Worm (Caenorhabditis elegans) whole organism, L3 larva: ENCODE results near the gene fubl-1.

ENCODE experiments used
- aly-2 ChIP-seq: fragments of 150-350 bp; optimal IDR thresholded peaks from 2 replicates; lab custom pipeline; 2014; ENCODE audit warnings: missing biosample characterization, missing genetic modification characterization
- elt-3 ChIP-seq, 3 experiments: fragments of 150-350 bp in 1 of 3; sonication (generic microtip) in 2 of 3; optimal IDR thresholded peaks; 2 replicates in 2 of 3; 4 replicates in 1 of 3; lab custom pipeline; 2014 to 2017; ENCODE audit warnings: missing biosample characterization in 3 of 3, missing genetic modification characterization in 3 of 3
- unc-39 ChIP-seq: sonication (generic microtip); optimal IDR thresholded peaks from 4 replicates; lab custom pipeline; 2017; ENCODE audit warnings: missing biosample characterization, missing genetic modification characterization
- zag-1 ChIP-seq: fragments of 150-350 bp; optimal IDR thresholded peaks from 2 replicates; lab custom pipeline; 2014; ENCODE audit warnings: missing biosample characterization, missing genetic modification characterization
- ztf-11 ChIP-seq: fragments of 150-350 bp; optimal IDR thresholded peaks from 2 replicates; lab custom pipeline; 2014; ENCODE audit warnings: missing biosample characterization, missing genetic modification characterization

- no peak for TF ChIP-seq ztf-11 (tag; lab: Kevin White, UChicago)
- no peak for TF ChIP-seq unc-39 (tag; lab: Kevin White, UChicago)
- TF ChIP-seq zag-1: no peak
- no peak for TF ChIP-seq elt-3 (tag; optimal IDR thresholded peaks at IDR 0.05; lab: Kevin White, UChicago)
- TF ChIP-seq aly-2: no peak
Observed at ce11 chrV:10252682-10253081, 14.0 kb upstream of the fubl-1 start.
